Worm (Caenorhabditis elegans) whole organism, L4/young adult: Measurements from ENCODE around the gene ttll-5.
"Not testable (repeated sequence)": the region's sequence is repeated elsewhere in the genome, so short reads cannot be mapped to it uniquely, and the experiment has no call there.

Experiments used
- W03F9.2 ChIP-seq: fragments of 150-350 bp; optimal IDR thresholded peaks from 2 replicates; lab custom pipeline; 2014; ENCODE audit warnings: missing biosample characterization, missing genetic modification characterization
- dao-5 ChIP-seq: sonication (generic microtip); optimal IDR thresholded peaks from 2 replicates; lab custom pipeline; 2016; ENCODE audit warnings: missing genotype, missing genetic modification characterization, moderate library complexity, missing compliant biosample characterization

ce11 chrV:11480734-11481133 is 28.1 kb upstream of the ttll-5 start, which contains the start of gene T11F9.14:
- TF ChIP-seq W03F9.2, dao-5 (tag; lab: Kevin White, UChicago): not testable (repeated sequence)
